Fruit fly (Drosophila melanogaster) whole organism, wandering third instar larva: Measurements from ENCODE around the gene Drak.

Experiments used
- Hr83 ChIP-seq: fragments of 200-300 bp; sonication (Bioruptor generic); optimal IDR thresholded peaks from 2 replicates; lab custom pipeline; 2016; ENCODE audit warnings: missing biosample characterization, mild to moderate bottlenecking, missing genetic modification characterization, moderate library complexity; ENCODE audit not compliant: poor library complexity, severe bottlenecking
- Sp1 ChIP-seq: fragments of 200-800 bp; sonication (Bioruptor generic); optimal IDR thresholded peaks from 3 replicates; lab custom pipeline; 2019; ENCODE audit warnings: missing biosample characterization, mild to moderate bottlenecking, missing genetic modification characterization, moderate library complexity
- Vsx2 ChIP-seq: fragments of 200-300, 225-300 bp; sonication (Bioruptor generic); optimal IDR thresholded peaks from 2 replicates; lab custom pipeline; 2018; ENCODE audit warnings: missing biosample characterization, missing genetic modification characterization; ENCODE audit not compliant: partially characterized antibody
- br ChIP-seq: fragments of 200-800 bp; sonication (Bioruptor generic); optimal IDR thresholded peaks from 2 replicates; lab custom pipeline; 2016; ENCODE audit warnings: missing biosample characterization, missing genetic modification characterization
- dl ChIP-seq, 2 experiments: fragments of 175-275, 200-275 bp in 1 of 2; fragments of 200-275 bp in 1 of 2; sonication (Bioruptor generic); optimal IDR thresholded peaks; lab custom pipeline; 2018; ENCODE audit warnings: mild to moderate bottlenecking in 2 of 2, missing biosample characterization in 2 of 2, missing genetic modification characterization in 2 of 2, moderate library complexity in 2 of 2; ENCODE audit not compliant: partially characterized antibody in 2 of 2, insufficient read depth in 1 of 2
- dsf ChIP-seq: sonication (Bioruptor generic); optimal IDR thresholded peaks from 2 replicates; lab custom pipeline; 2016; ENCODE audit warnings: missing biosample characterization, missing genetic modification characterization, borderline replicate concordance
- fru ChIP-seq: fragments of 200-800 bp; sonication (Bioruptor generic); optimal IDR thresholded peaks from 3 replicates; lab custom pipeline; 2016; ENCODE audit warnings: missing biosample characterization, mild to moderate bottlenecking, missing genetic modification characterization
- h ChIP-seq: fragments of 200-800 bp; sonication (Bioruptor generic); optimal IDR thresholded peaks from 3 replicates; lab custom pipeline; 2016; ENCODE audit warnings: missing biosample characterization, mild to moderate bottlenecking, missing genetic modification characterization
- lola ChIP-seq: fragments of >200 bp; optimal IDR thresholded peaks from 2 replicates; lab custom pipeline; 2017; ENCODE audit warnings: missing biosample characterization, missing genetic modification characterization
- psq ChIP-seq: fragments of 200-800 bp; sonication (Bioruptor generic); optimal IDR thresholded peaks from 3 replicates; lab custom pipeline; 2017; ENCODE audit warnings: missing biosample characterization, mild to moderate bottlenecking, missing genetic modification characterization, moderate library complexity

DNA sequence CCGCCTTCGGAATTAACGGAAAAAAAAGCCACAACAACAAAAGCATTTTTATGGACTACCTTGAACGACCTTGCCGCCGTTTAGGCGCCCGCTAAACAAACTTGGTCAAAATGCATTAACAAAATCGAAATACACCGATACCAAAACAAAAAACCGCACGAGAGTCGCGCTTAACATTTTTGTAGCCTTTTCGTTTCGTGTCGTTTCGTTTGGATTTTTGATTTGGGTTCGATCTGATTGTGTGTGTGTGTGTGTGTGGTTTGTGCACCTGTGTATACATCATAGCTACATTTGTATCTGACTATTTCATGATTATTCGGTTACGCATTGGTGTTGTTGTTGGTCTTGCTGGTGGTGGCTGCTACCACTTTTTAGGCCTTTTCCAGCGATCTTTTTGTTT lies 22.6 kb downstream of the Drak start:
- TF ChIP-seq br (GFP tag; lab: Kevin White, UChicago) (no peak), Sp1 (GFP tag; lab: Kevin White, UChicago) (no peak), dsf (GFP tag; lab: Kevin White, UChicago) (no peak), lola (GFP tag; lab: Kevin White, UChicago) (no peak), psq (GFP tag; lab: Kevin White, UChicago) (no peak), Vsx2 (no peak), Hr83 (GFP tag; lab: Kevin White, UChicago) (no peak), fru (GFP tag; lab: Kevin White, UChicago) (no peak), dl (GFP tag; optimal IDR thresholded peaks at IDR 0.05; lab: Kevin White, UChicago; ENCODE audit: insufficient read depth in 1 of 2, partially characterized antibody in 2 of 2) (no peak), h (GFP tag; lab: Kevin White, UChicago) (no peak)
